Worm (Caenorhabditis elegans): ENCODE data around the gene K08C7.1.

- TF ChIP-seq W03F9.2 (tag; optimal IDR thresholded peaks at IDR 0.05) (no peak), dao-5 (tag; optimal IDR thresholded peaks at IDR 0.05) (no peak)
Observed at ce11 chrIV:10612281-10612680, 44.3 kb upstream of the K08C7.1 start.

Data from whole organism, L4/young adult.